Fruit fly (Drosophila melanogaster) Kc167 (cell line): Measurements from ENCODE around the gene CG6933.

ENCODE experiments used
- Myc ChIP-seq: fragments of >200 bp; optimal IDR thresholded peaks from 2 replicates; lab custom pipeline; 2017; ENCODE audit warnings: missing external identifiers
- Sin3A ChIP-seq: fragments of >200 bp; optimal IDR thresholded peaks from 2 replicates; lab custom pipeline; 2018; ENCODE audit warnings: missing external identifiers
- insv ChIP-seq: fragments of >200 bp; optimal IDR thresholded peaks from 3 replicates; lab custom pipeline; 2018; ENCODE audit warnings: missing external identifiers
- ttk ChIP-seq: sonication (Bioruptor generic); optimal IDR thresholded peaks from 2 replicates; lab custom pipeline; 2017; ENCODE audit warnings: missing external identifiers

DNA sequence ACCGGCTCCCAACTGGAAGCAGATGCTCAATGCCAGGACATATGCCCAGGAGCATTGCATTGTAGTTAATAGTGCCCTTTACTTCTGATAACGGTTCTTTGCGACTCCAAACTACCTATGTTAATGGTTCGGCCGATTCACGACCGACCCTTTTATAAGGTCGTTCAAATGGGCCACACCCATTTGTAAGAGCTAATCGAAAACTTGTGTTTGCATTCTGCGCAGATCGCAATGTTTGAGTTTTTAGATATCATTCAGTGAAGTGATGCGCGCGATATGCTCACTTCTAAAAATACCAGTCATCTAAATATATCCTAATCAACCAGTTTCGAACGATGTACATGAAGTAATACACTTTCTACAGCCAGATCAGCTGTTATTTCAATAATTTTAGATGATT lies 18.7 kb downstream of the CG6933 start, which contains the start of gene obst-F:
- no peak for TF ChIP-seq Myc
- TF ChIP-seq ttk (lab: Kevin White, UChicago), result no peak
- TF ChIP-seq Sin3A (lab: Kevin White, UChicago), result no peak
- no peak for TF ChIP-seq insv (lab: Kevin White, UChicago)
